Worm (Caenorhabditis elegans): ENCODE measurements around the gene myo-3.

DNA sequence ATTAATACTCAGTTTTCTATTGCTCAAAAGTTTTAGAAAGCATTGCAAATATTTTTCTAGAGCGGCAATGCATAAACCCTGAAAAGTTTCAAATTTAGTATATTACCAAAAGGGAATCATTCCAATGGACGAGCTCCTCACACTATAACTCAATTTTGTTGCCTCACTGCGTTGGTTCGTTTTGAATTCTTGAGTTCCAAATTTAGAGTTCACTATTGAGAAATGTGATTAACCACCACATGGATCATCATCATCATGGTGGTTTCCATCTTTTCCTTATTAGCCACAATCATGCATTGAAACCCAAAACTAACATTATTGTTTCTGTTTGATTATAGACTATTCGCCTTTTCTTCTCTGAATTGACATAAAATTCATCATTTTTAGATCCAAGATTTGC is 24.2 kb downstream of the myo-3 start:
- TF ChIP-seq zag-1 (tag; optimal IDR thresholded peaks at IDR 0.05) (no peak), nfya-1 (tag; optimal IDR thresholded peaks at IDR 0.05; ENCODE audit: insufficient read depth) (no peak), nhr-237 (tag; optimal IDR thresholded peaks at IDR 0.05) (no peak), tbx-2 (tag; optimal IDR thresholded peaks at IDR 0.05) (no peak), fos-1 (tag; optimal IDR thresholded peaks at IDR 0.05) (no peak), pqm-1 (tag; optimal IDR thresholded peaks at IDR 0.05) (no peak), lin-39 (tag; optimal IDR thresholded peaks at IDR 0.05) (no peak), nhr-28 (tag; optimal IDR thresholded peaks at IDR 0.05) (no peak), ceh-16 (tag; optimal IDR thresholded peaks at IDR 0.05) (no peak), unc-62 (GFP tag; optimal IDR thresholded peaks at IDR 0.05) (no peak)
